Fruit fly (Drosophila melanogaster) whole organism, prepupa: ENCODE results near the gene scat.

Experiments
- CG10631 ChIP-seq: fragments of 200-800 bp; sonication (Bioruptor generic); optimal IDR thresholded peaks from 2 replicates; lab custom pipeline; 2016; ENCODE audit warnings: missing biosample characterization, missing genetic modification characterization
- CG4318 ChIP-seq: fragments of 200-800 bp; sonication (Bioruptor generic); optimal IDR thresholded peaks from 3 replicates; lab custom pipeline; 2017; ENCODE audit warnings: missing biosample characterization, mild to moderate bottlenecking, missing genetic modification characterization
- CG6276 ChIP-seq: fragments of 200-800 bp; sonication (Bioruptor generic); optimal IDR thresholded peaks from 2 replicates; lab custom pipeline; 2017; ENCODE audit warnings: missing biosample characterization, mild to moderate bottlenecking, missing genetic modification characterization
- CG9139 ChIP-seq: fragments of 200-800 bp; sonication (Bioruptor generic); optimal IDR thresholded peaks from 3 replicates; lab custom pipeline; 2017; ENCODE audit warnings: missing biosample characterization, mild to moderate bottlenecking, missing genetic modification characterization
- Eip75B ChIP-seq: fragments of 200-800 bp; sonication (Bioruptor generic); optimal IDR thresholded peaks from 3 replicates; lab custom pipeline; 2016; ENCODE audit warnings: missing biosample characterization, missing genetic modification characterization
- Hr39 ChIP-seq: fragments of 200-800 bp; sonication (Bioruptor generic); optimal IDR thresholded peaks from 2 replicates; lab custom pipeline; 2016; ENCODE audit warnings: missing biosample characterization, missing genetic modification characterization
- OdsH ChIP-seq: fragments of 200-800 bp; sonication (Bioruptor generic); optimal IDR thresholded peaks from 3 replicates; lab custom pipeline; 2016; ENCODE audit warnings: missing biosample characterization, missing genetic modification characterization
- Sox102F ChIP-seq: fragments of 200-800 bp; sonication (Bioruptor generic); optimal IDR thresholded peaks from 2 replicates; lab custom pipeline; 2016; ENCODE audit warnings: missing biosample characterization, mild to moderate bottlenecking, missing genetic modification characterization

The scat gene

dm6 chr2L:9467392-9467791 is 36.2 kb downstream of the scat start:
- no peak for TF ChIP-seq OdsH
- TF ChIP-seq CG6276 (GFP tag; lab: Kevin White, UChicago), result no peak
- TF ChIP-seq CG10631, result no peak
- no peak for TF ChIP-seq Hr39 (GFP tag; lab: Kevin White, UChicago)
- TF ChIP-seq Eip75B, result no peak
- TF ChIP-seq CG4318 (GFP tag; lab: Kevin White, UChicago), result no peak
- TF ChIP-seq Sox102F (GFP tag; lab: Kevin White, UChicago), result no peak
- no peak for TF ChIP-seq CG9139 (GFP tag; lab: Kevin White, UChicago)
- TF ChIP-seq, all 60 proteins: peak for 0
